Worm (Caenorhabditis elegans): ENCODE measurements around the gene F13A7.14.

F13A7.14 gene

DNA sequence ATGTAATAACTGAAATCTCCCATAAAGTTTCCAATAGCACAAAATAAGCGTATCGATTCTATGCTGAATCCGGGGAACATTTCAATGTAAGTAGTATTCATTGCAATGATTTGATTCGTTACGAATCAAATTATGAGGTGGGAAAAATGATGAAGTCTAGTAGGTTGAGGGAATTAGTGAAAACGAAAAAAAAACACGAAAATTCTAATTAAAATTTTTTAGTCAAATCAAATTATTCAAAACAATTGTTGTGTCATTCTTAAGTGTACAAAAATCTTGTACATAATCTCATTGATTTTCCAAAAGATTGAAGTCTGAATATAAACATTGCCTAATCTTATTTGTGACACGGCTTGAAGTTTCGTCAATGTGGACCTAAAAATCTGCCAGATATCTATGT is 22.7 kb downstream of the F13A7.14 start, which contains the start of gene srw-29:
Gene srw-29, minus strand, starts transcription at position 101 of the 400 bp plus-strand sequence.
- TF ChIP-seq lin-14 (GFP tag; optimal IDR thresholded peaks at IDR 0.05) (no peak), aly-2 (tag; optimal IDR thresholded peaks at IDR 0.05) (no peak), fos-1 (tag; optimal IDR thresholded peaks at IDR 0.05) (no peak), ceh-82 (tag; optimal IDR thresholded peaks at IDR 0.05) (no peak), zip-4 (GFP tag; optimal IDR thresholded peaks at IDR 0.05) (no peak), C04F5.9 (tag; optimal IDR thresholded peaks at IDR 0.05) (no peak), nhr-84 (tag; optimal IDR thresholded peaks at IDR 0.05) (no peak), aha-1 (tag; optimal IDR thresholded peaks at IDR 0.05) (no peak), fkh-8 (tag; optimal IDR thresholded peaks at IDR 0.05) (no peak), lin-15B (tag; optimal IDR thresholded peaks at IDR 0.05) (no peak), unc-130 (tag; optimal IDR thresholded peaks at IDR 0.05) (no peak), pqm-1 (tag; optimal IDR thresholded peaks at IDR 0.05) (no peak), efl-3 (GFP tag; optimal IDR thresholded peaks at IDR 0.05) (no peak), ceh-8 (GFP tag; optimal IDR thresholded peaks at IDR 0.05) (no peak), hlh-17 (GFP tag; optimal IDR thresholded peaks at IDR 0.05; ENCODE audit: borderline replicate concordance) (no peak), C34B4.2 (tag; optimal IDR thresholded peaks at IDR 0.05) (no peak), grh-1 (GFP tag; IDR thresholded peaks at IDR 0.05) (no peak), mdl-1 (tag; optimal IDR thresholded peaks at IDR 0.05) (no peak), F16B12.6 (tag; optimal IDR thresholded peaks at IDR 0.05) (no peak)

DNA sequence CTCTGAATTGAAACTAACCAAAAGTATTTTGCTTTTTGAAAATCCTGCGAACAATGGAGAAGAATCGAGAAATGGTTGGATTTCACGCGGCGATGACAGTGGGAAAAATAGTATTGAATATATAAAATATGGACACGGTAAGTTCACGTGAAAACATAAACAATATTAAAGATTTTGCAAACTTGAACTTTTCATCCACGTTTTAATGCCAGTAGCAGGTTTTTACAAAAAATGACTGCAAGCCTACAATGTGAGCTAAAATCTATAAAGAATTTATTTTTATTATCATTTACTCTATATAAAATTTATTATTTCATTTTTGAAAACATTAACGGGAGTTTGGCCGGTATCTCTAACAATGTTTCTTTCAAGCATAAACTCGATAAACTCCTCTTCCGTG is 27.8 kb downstream of the F13A7.14 start, which contains the start of gene F26D2.10:
Gene F26D2.10, minus strand, starts transcription at position 101 of the 400 bp plus-strand sequence.
- no peak for TF ChIP-seq nhr-71 (tag; optimal IDR thresholded peaks at IDR 0.05)
- no peak for TF ChIP-seq lsy-2 (tag; optimal IDR thresholded peaks at IDR 0.05)
- no peak for TF ChIP-seq ceh-63 (GFP tag; optimal IDR thresholded peaks at IDR 0.05)
- no peak for TF ChIP-seq nhr-85 (tag)
- TF ChIP-seq dpl-1 (GFP tag; optimal IDR thresholded peaks at IDR 0.05): no peak
- TF ChIP-seq ztf-11 (tag; optimal IDR thresholded peaks at IDR 0.05): no peak
- TF ChIP-seq snpc-4 (tag; optimal IDR thresholded peaks at IDR 0.05): no peak
- no peak for TF ChIP-seq zag-1 (tag; optimal IDR thresholded peaks at IDR 0.05)
- no peak for TF ChIP-seq nhr-237 (tag; optimal IDR thresholded peaks at IDR 0.05)
- TF ChIP-seq sup-37 (GFP tag; optimal IDR thresholded peaks at IDR 0.05): no peak

DNA sequence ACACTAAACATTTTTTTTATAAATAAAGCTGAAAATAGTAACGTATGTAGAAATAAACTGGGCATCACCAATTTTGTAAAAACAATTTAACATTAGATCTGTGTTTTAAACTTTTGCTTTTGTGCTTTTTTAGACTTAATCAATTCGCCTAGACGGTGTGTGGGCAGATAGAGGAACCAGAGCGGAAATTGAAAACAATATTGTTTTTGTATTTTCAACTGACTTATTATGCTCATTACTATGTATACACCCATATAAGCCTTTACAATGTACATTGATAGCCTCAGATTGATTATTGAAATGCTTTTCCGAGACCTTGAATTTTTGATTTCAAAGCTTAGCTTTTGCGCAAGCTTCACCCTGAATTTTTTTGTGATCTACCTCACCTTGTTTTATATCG is 28.2 kb downstream of the F13A7.14 start, which contains the start of gene str-73:
Gene str-73, plus strand, starts transcription at position 301 of the 400 bp plus-strand sequence.
- no peak for TF ChIP-seq fkh-10 (GFP tag; optimal IDR thresholded peaks at IDR 0.05)
- TF ChIP-seq unc-62 (GFP tag; optimal IDR thresholded peaks at IDR 0.05): no peak
- no peak for TF ChIP-seq lin-15B (tag; optimal IDR thresholded peaks at IDR 0.05)
- TF ChIP-seq egl-27 (tag; optimal IDR thresholded peaks at IDR 0.05): no peak
- no peak for TF ChIP-seq lin-14 (GFP tag; optimal IDR thresholded peaks at IDR 0.05)
- no peak for TF ChIP-seq vab-15 (tag; optimal IDR thresholded peaks at IDR 0.05)
- TF ChIP-seq hpl-2 (GFP tag; optimal IDR thresholded peaks at IDR 0.05): no peak
- TF ChIP-seq snpc-4 (tag; optimal IDR thresholded peaks at IDR 0.05): no peak
- no peak for TF ChIP-seq nhr-77 (tag; optimal IDR thresholded peaks at IDR 0.05)
- no peak for TF ChIP-seq egl-13 (tag; optimal IDR thresholded peaks at IDR 0.05)
- TF ChIP-seq tbx-2 (tag; optimal IDR thresholded peaks at IDR 0.05): no peak
- TF ChIP-seq mep-1 (tag; optimal IDR thresholded peaks at IDR 0.05): no peak
- no peak for TF ChIP-seq hlh-17 (GFP tag; optimal IDR thresholded peaks at IDR 0.05; ENCODE audit: borderline replicate concordance)
- TF ChIP-seq ceh-88 (GFP tag; IDR thresholded peaks at IDR 0.05): no peak
- no peak for TF ChIP-seq F16B12.6 (tag; optimal IDR thresholded peaks at IDR 0.05)
- no peak for TF ChIP-seq C16A3.4 (tag; optimal IDR thresholded peaks at IDR 0.05)
